Worm (Caenorhabditis elegans) whole organism, L3 larva: Measurements from ENCODE around the gene F58A3.3.

ENCODE experiments used
- aly-2 ChIP-seq: fragments of 150-350 bp; optimal IDR thresholded peaks from 2 replicates; lab custom pipeline; 2014; ENCODE audit warnings: missing biosample characterization, missing genetic modification characterization
- ama-1 ChIP-seq: fragments of 150-350 bp; optimal IDR thresholded peaks from 2 replicates; lab custom pipeline; 2018
- ceh-28 ChIP-seq: fragments of 150-350 bp; optimal IDR thresholded peaks from 2 replicates; lab custom pipeline; 2014; ENCODE audit warnings: missing biosample characterization, missing genetic modification reagents, missing genetic modification characterization
- egl-27 ChIP-seq: sonication (generic microtip); optimal IDR thresholded peaks from 4 replicates; lab custom pipeline; 2017; ENCODE audit warnings: missing biosample characterization, missing genetic modification reagents, missing genetic modification characterization
- elt-1 ChIP-seq: fragments of 150-350 bp; optimal IDR thresholded peaks from 2 replicates; lab custom pipeline; 2014; ENCODE audit warnings: missing biosample characterization, missing genetic modification characterization
- fkh-2 ChIP-seq: fragments of 150-350 bp; optimal IDR thresholded peaks from 2 replicates; lab custom pipeline; 2014; ENCODE audit warnings: missing biosample characterization, missing genetic modification reagents, missing genetic modification characterization
- lin-15B ChIP-seq: fragments of 150-350 bp; optimal IDR thresholded peaks from 2 replicates; lab custom pipeline; 2014; ENCODE audit warnings: missing biosample characterization, missing genetic modification characterization
- lin-39 ChIP-seq: fragments of 150-350 bp; optimal IDR thresholded peaks from 2 replicates; lab custom pipeline; 2018; ENCODE audit warnings: missing biosample characterization, missing genetic modification reagents, missing genetic modification characterization
- mdl-1 ChIP-seq: fragments of 150-350 bp; optimal IDR thresholded peaks from 2 replicates; lab custom pipeline; 2014; ENCODE audit warnings: missing biosample characterization, missing genetic modification characterization
- nhr-12 ChIP-seq: fragments of 150-350 bp; optimal IDR thresholded peaks from 2 replicates; lab custom pipeline; 2014; ENCODE audit warnings: missing biosample characterization, missing genetic modification characterization
- pha-4 ChIP-seq: fragments of 150-350 bp; optimal IDR thresholded peaks from 2 replicates; lab custom pipeline; 2014; ENCODE audit warnings: missing biosample characterization, missing genetic modification reagents, missing genetic modification characterization
- pqm-1 ChIP-seq: fragments of 150-350 bp; optimal IDR thresholded peaks from 2 replicates; lab custom pipeline; 2017; ENCODE audit warnings: missing biosample characterization, missing genetic modification characterization, inconsistent platforms
- snpc-4 ChIP-seq: fragments of 150-350 bp; optimal IDR thresholded peaks from 2 replicates; lab custom pipeline; 2014; ENCODE audit warnings: missing biosample characterization, missing genetic modification characterization
- unc-62 ChIP-seq: fragments of 150-350 bp; sonication (generic microtip); optimal IDR thresholded peaks from 4 replicates; lab custom pipeline; 2014; ENCODE audit warnings: missing biosample characterization, missing genetic modification reagents, missing genetic modification characterization

DNA sequence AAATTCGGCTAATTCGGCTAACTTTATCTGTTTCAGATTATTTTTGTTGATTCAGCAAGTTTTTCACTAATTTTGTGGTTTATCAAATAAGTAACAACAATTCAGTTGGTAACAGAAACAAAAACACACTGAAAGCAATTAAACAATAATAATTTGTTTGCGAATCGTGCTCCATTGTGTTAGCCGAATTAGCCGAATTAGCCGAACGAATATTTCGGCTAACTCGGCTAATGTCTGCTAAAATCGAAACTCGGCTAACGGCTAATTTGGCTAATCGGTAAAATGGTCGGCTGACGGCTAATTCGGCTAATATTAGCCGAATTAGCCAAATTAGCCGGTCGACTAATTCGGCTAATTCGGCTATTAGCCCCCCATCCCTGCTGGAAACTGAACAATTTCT, 8.7 kb upstream of the F58A3.3 start:
- TF ChIP-seq mdl-1 (tag; lab: Kevin White, UChicago) = no peak
- no peak for TF ChIP-seq lin-15B
- TF ChIP-seq ama-1 (lab: Kevin White, UChicago) = no peak
- no peak for TF ChIP-seq fkh-2
- no peak for TF ChIP-seq lin-39 (tag; lab: Kevin White, UChicago)
- no peak for TF ChIP-seq pha-4 (tag; lab: Kevin White, UChicago)
- no peak for TF ChIP-seq elt-1 (tag; lab: Kevin White, UChicago)
- TF ChIP-seq nhr-12 (tag; lab: Kevin White, UChicago) = no peak
- TF ChIP-seq ceh-28 (tag; lab: Kevin White, UChicago) = no peak
- no peak for TF ChIP-seq unc-62 (GFP tag; lab: Kevin White, UChicago)
- no peak for TF ChIP-seq egl-27 (tag; lab: Kevin White, UChicago)
- no peak for TF ChIP-seq snpc-4 (tag; lab: Kevin White, UChicago)
- no peak for TF ChIP-seq aly-2 (tag; lab: Kevin White, UChicago)
- no peak for TF ChIP-seq pqm-1 (tag; lab: Kevin White, UChicago)
